Worm (Caenorhabditis elegans) whole organism, L4 larva: ENCODE results near the gene srh-169.

Source experiments
- D1046.2 ChIP-seq: fragments of 200-800 bp; sonication (Bioruptor generic); IDR thresholded peaks from 2 replicates; pipeline ENCODE4 v1.3.6; 2022; ENCODE audit warnings: missing genetic modification characterization, missing compliant biosample characterization
- F37D6.2 ChIP-seq: sonication (generic microtip); optimal IDR thresholded peaks from 2 replicates; lab custom pipeline; 2016; ENCODE audit warnings: mild to moderate bottlenecking, missing genetic modification characterization, missing compliant biosample characterization
- T20F7.1 ChIP-seq: fragments of 200-800 bp; sonication (Bioruptor generic); optimal IDR thresholded peaks from 2 replicates; lab custom pipeline; 2018; ENCODE audit warnings: mild to moderate bottlenecking, missing genetic modification characterization, missing compliant biosample characterization
- Y75B8A.6 ChIP-seq: fragments of 200-800 bp; sonication (Bioruptor generic); IDR thresholded peaks from 2 replicates; pipeline ENCODE4 v1.3.6; 2022; ENCODE audit warnings: missing genetic modification reagents, missing genetic modification characterization, missing compliant biosample characterization
- ZK546.5 ChIP-seq, 2 experiments: sonication (generic microtip); optimal IDR thresholded peaks; 2 replicates each; lab custom pipeline; 2017; ENCODE audit warnings: missing biosample characterization in 2 of 2, missing genetic modification characterization in 2 of 2
- aly-2 ChIP-seq: sonication (generic microtip); optimal IDR thresholded peaks from 2 replicates; lab custom pipeline; 2018; ENCODE audit warnings: missing biosample characterization, missing genetic modification characterization
- attf-4 ChIP-seq: sonication (generic microtip); optimal IDR thresholded peaks from 3 replicates; lab custom pipeline; 2017; ENCODE audit warnings: missing biosample characterization, missing genetic modification characterization
- ceh-20 ChIP-seq: fragments of 200-800 bp; sonication (Bioruptor generic); IDR thresholded peaks from 2 replicates; pipeline ENCODE4 v1.3.6; 2022; ENCODE audit warnings: missing genetic modification reagents, missing genetic modification characterization, missing compliant biosample characterization
- ceh-28 ChIP-seq: fragments of 150-350 bp; optimal IDR thresholded peaks from 2 replicates; lab custom pipeline; 2014; ENCODE audit warnings: missing biosample characterization, missing genetic modification reagents, missing genetic modification characterization
- ceh-32 ChIP-seq: sonication (generic microtip); optimal IDR thresholded peaks from 2 replicates; lab custom pipeline; 2016; ENCODE audit warnings: mild to moderate bottlenecking, missing genetic modification characterization, missing compliant biosample characterization; ENCODE audit not compliant: poor library complexity
- ceh-62 ChIP-seq: sonication (generic microtip); optimal IDR thresholded peaks from 2 replicates; lab custom pipeline; 2017; ENCODE audit warnings: missing biosample characterization, missing genetic modification characterization
- daf-12 ChIP-seq: fragments of 150-350 bp; optimal IDR thresholded peaks from 2 replicates; lab custom pipeline; 2014; ENCODE audit warnings: missing biosample characterization, missing genetic modification reagents, missing genetic modification characterization
- dmd-6 ChIP-seq: fragments of 200-800 bp; sonication (Bioruptor generic); IDR thresholded peaks from 2 replicates; pipeline ENCODE4 v1.3.6; 2022; ENCODE audit warnings: missing genetic modification reagents, missing genetic modification characterization, missing compliant biosample characterization
- dmd-8 ChIP-seq: fragments of 200-800 bp; sonication (Bioruptor generic); IDR thresholded peaks from 2 replicates; pipeline ENCODE4 v1.3.6; 2022; ENCODE audit warnings: missing genetic modification characterization, missing compliant biosample characterization
- fkh-10 ChIP-seq: fragments of 150-350 bp; optimal IDR thresholded peaks from 2 replicates; lab custom pipeline; 2014; ENCODE audit warnings: missing biosample characterization, missing genetic modification reagents, missing genetic modification characterization
- gei-8 ChIP-seq: fragments of 200-800 bp; sonication (Bioruptor generic); optimal IDR thresholded peaks from 2 replicates; lab custom pipeline; 2018; ENCODE audit warnings: mild to moderate bottlenecking, missing genetic modification characterization, missing compliant biosample characterization
- jun-1 ChIP-seq: fragments of 150-350 bp; optimal IDR thresholded peaks from 2 replicates; lab custom pipeline; 2014; ENCODE audit warnings: missing biosample characterization, missing genetic modification reagents, missing genetic modification characterization
- lin-15B ChIP-seq: fragments of 150-350 bp; sonication (generic microtip); optimal IDR thresholded peaks from 3 replicates; lab custom pipeline; 2014; ENCODE audit warnings: missing biosample characterization, missing genetic modification characterization
- lin-38 ChIP-seq: fragments of 200-800 bp; sonication (Bioruptor generic); IDR thresholded peaks from 2 replicates; pipeline ENCODE4 v1.3.6; 2022; ENCODE audit warnings: missing genetic modification reagents, missing genetic modification characterization, missing compliant biosample characterization
- lin-39 ChIP-seq: fragments of 150-350 bp; optimal IDR thresholded peaks from 2 replicates; lab custom pipeline; 2014; ENCODE audit warnings: missing biosample characterization, missing genetic modification reagents, missing genetic modification characterization
- madf-5 ChIP-seq, 2 experiments: fragments of 200-800 bp; sonication (Bioruptor generic); IDR thresholded peaks; 2 replicates each; pipeline ENCODE4 v1.3.6; 2022; ENCODE audit warnings: missing compliant biosample characterization in 2 of 2, missing genetic modification characterization in 2 of 2
- mxl-3 ChIP-seq: fragments of 200-800 bp; sonication (Bioruptor generic); optimal IDR thresholded peaks from 2 replicates; lab custom pipeline; 2018; ENCODE audit warnings: mild to moderate bottlenecking, missing genetic modification characterization, missing compliant biosample characterization
- nhr-102 ChIP-seq: sonication (generic microtip); optimal IDR thresholded peaks from 2 replicates; lab custom pipeline; 2016; ENCODE audit warnings: mild to moderate bottlenecking, missing genetic modification characterization, moderate library complexity, missing compliant biosample characterization
- nhr-77 ChIP-seq: fragments of 150-350 bp; optimal IDR thresholded peaks from 2 replicates; lab custom pipeline; 2014; ENCODE audit warnings: missing biosample characterization, missing genetic modification characterization
- pha-4 ChIP-seq, 2 experiments: fragments of 150-350 bp in 1 of 2; fragments of 200-800 bp in 1 of 2; sonication (Bioruptor generic) in 1 of 2; IDR thresholded peaks in 1 of 2; optimal IDR thresholded peaks in 1 of 2; 2 replicates each; pipeline versions ENCODE4 v1.3.6 to Lab custom; 2014 to 2022; ENCODE audit warnings: missing genetic modification characterization in 2 of 2, missing genetic modification reagents in 2 of 2, missing biosample characterization in 1 of 2, missing compliant biosample characterization in 1 of 2
- rbr-2 ChIP-seq: sonication (generic microtip); optimal IDR thresholded peaks from 2 replicates; lab custom pipeline; 2016; ENCODE audit warnings: missing genotype, missing genetic modification characterization, missing compliant biosample characterization
- skn-1 ChIP-seq: fragments of 150-350 bp; optimal IDR thresholded peaks from 2 replicates; lab custom pipeline; 2014; ENCODE audit warnings: missing biosample characterization, missing genetic modification characterization
- snpc-1.2 ChIP-seq: fragments of 200-800 bp; sonication (Bioruptor generic); IDR thresholded peaks from 2 replicates; pipeline ENCODE4 v1.3.6; 2022; ENCODE audit warnings: missing genetic modification reagents, missing genetic modification characterization, missing compliant biosample characterization
- spr-1 ChIP-seq: sonication (generic microtip); optimal IDR thresholded peaks from 2 replicates; lab custom pipeline; 2016; ENCODE audit warnings: mild to moderate bottlenecking, missing genetic modification characterization, missing compliant biosample characterization
- spr-3 ChIP-seq: fragments of 200-800 bp; sonication (Bioruptor generic); optimal IDR thresholded peaks from 2 replicates; lab custom pipeline; 2018; ENCODE audit warnings: mild to moderate bottlenecking, missing genetic modification characterization, missing compliant biosample characterization
- tag-97 ChIP-seq: fragments of 200-800 bp; sonication (Bioruptor generic); IDR thresholded peaks from 2 replicates; pipeline ENCODE4 v1.3.6; 2022; ENCODE audit warnings: missing genetic modification characterization, missing compliant biosample characterization
- unc-62 ChIP-seq, 3 experiments: fragments of 150-350 bp in 1 of 3; sonication (generic microtip); optimal IDR thresholded peaks in 2 of 3; peaks in 1 of 3; 1 replicate in 1 of 3; 2 replicates in 2 of 3; lab custom pipeline; 2014 to 2017; ENCODE audit warnings: missing biosample characterization in 3 of 3, missing genetic modification characterization in 3 of 3, missing genetic modification reagents in 3 of 3, missing genotype in 1 of 3
- zfp-2 ChIP-seq: sonication (generic microtip); optimal IDR thresholded peaks from 2 replicates; lab custom pipeline; 2016; ENCODE audit warnings: mild to moderate bottlenecking, missing genetic modification characterization, missing compliant biosample characterization
- zfp-3 ChIP-seq: fragments of 200-800 bp; sonication (Bioruptor generic); conservative IDR thresholded peaks from 2 replicates; pipeline ENCODE4 v1.3.6; 2022; ENCODE audit warnings: missing genetic modification reagents, missing genetic modification characterization, missing compliant biosample characterization
- zip-2 ChIP-seq: fragments of 150-350 bp; optimal IDR thresholded peaks from 2 replicates; lab custom pipeline; 2014; ENCODE audit warnings: missing biosample characterization, missing genetic modification characterization

Gene srh-169

DNA sequence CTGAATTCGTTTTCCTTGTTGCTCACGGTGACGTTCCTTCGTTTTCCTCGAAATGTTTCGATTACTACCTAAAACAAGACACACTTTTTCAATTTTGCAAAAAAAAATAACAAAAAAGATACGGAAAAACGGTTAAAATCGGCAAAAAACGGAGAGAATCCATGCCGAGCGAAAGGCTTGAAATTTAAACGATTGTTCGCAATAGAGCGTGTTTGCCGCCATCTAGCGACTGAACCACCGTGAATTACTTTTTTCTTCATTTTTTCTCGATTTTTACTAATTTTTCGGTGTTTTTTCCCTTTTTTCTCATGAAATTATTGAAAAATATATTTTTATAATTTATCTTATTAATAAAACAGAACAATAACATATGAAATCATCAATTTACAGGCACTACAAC is 18.5 kb downstream of the srh-169 start:
- peak; percentile 85 for TF ChIP-seq lin-38 (GFP tag; lab: Robert Waterston, UW)

DNA sequence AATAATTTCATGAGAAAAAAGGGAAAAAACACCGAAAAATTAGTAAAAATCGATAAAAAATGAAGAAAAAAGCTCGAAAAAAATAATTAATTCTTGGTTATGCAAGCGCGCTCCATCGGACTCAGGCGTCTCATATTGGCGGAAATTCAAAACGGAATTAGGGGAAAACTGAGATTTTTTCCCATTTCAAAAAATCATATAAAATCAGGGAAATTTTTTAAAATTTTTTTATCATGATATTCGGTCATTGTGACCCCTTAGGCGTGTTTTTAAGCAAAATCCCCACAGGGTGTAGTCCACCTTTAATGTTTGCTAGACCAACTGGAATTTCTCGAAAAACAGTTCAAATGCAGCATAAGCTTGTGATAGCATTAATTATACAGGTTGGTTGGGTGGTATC is 20.2 kb downstream of the srh-169 start:
- TF ChIP-seq lin-38 (GFP tag; lab: Robert Waterston, UW): peak; percentile 83
- TF ChIP-seq, all 104 proteins: peak for 1; not testable (repeated sequence) for 103

ce11 chrV:4073455-4073854 is 25.8 kb downstream of the srh-169 start, which contains the start of gene otpl-2:
TSS of gene otpl-2 (plus strand) at chrV:4073755.
- TF ChIP-seq rbr-2 (tag; lab: Kevin White, UChicago): no peak
- no peak for TF ChIP-seq ZK546.5 (tag; optimal IDR thresholded peaks at IDR 0.05; lab: Kevin White, UChicago)
- no peak for TF ChIP-seq gei-8 (GFP tag; lab: Kevin White, UChicago)
- no peak for TF ChIP-seq nhr-102
- no peak for TF ChIP-seq madf-5 (GFP tag; IDR thresholded peaks at IDR 0.05; lab: Robert Waterston, UW)
- no peak for TF ChIP-seq dmd-6 (GFP tag; lab: Robert Waterston, UW)
- no peak for TF ChIP-seq lin-39 (tag; lab: Kevin White, UChicago)
- no peak for TF ChIP-seq lin-15B (tag; lab: Kevin White, UChicago)
- no peak for TF ChIP-seq zip-2 (tag; lab: Kevin White, UChicago)
- no peak for TF ChIP-seq Y75B8A.6 (GFP tag; lab: Robert Waterston, UW)
- TF ChIP-seq nhr-77 (tag; lab: Kevin White, UChicago): no peak
- TF ChIP-seq jun-1 (tag; lab: Kevin White, UChicago): no peak
- no peak for TF ChIP-seq ceh-20 (GFP tag; lab: Robert Waterston, UW)
- no peak for TF ChIP-seq daf-12
- TF ChIP-seq unc-62 (GFP tag; optimal IDR thresholded peaks at IDR 0.05 in 1 of 2; lab: Kevin White, UChicago): no peak
- no peak for TF ChIP-seq unc-62 (tag; optimal IDR thresholded peaks at IDR 0.05; lab: Kevin White, UChicago)
- no peak for TF ChIP-seq spr-1
- no peak for TF ChIP-seq D1046.2 (GFP tag; lab: Robert Waterston, UW)
- TF ChIP-seq ceh-62 (tag; lab: Kevin White, UChicago): no peak

DNA sequence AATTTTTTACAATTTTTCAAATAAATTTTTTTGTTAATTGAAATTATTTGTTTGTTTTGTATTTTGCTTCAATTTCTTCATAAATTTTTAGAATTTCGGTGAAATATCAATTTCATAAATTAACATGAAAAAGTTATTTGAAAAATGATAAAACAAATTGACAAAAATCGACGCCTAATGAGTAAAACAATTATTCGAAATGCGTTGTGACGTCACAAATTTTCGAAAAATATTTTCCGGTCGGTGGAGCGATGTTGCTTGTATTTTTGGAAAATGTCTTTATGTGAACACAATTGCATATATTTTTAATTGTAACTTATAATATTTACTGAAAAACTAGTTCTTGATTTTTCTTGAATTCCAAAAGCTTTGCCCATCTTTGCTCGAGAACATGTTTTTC is 32.9 kb downstream of the srh-169 start:
- no peak for TF ChIP-seq nhr-77 (tag; lab: Kevin White, UChicago)
- TF ChIP-seq unc-62 (GFP tag; optimal IDR thresholded peaks at IDR 0.05 in 1 of 2; lab: Kevin White, UChicago): peak in 1 of 2 experiments; percentile 93
- no peak for TF ChIP-seq unc-62 (tag; optimal IDR thresholded peaks at IDR 0.05; lab: Kevin White, UChicago)

ce11 chrV:4081283-4081682 is 33.6 kb downstream of the srh-169 start, which contains the start of gene srh-211:
TSS of gene srh-211 (minus strand) at chrV:4081383.
- TF ChIP-seq zfp-3 (GFP tag; lab: Robert Waterston, UW) (no peak), skn-1 (tag; lab: Kevin White, UChicago) (no peak), fkh-10 (GFP tag; lab: Kevin White, UChicago) (no peak), ceh-28 (tag; lab: Kevin White, UChicago) (no peak), aly-2 (no peak), ceh-32 (tag; lab: Kevin White, UChicago) (no peak), lin-39 (tag; lab: Kevin White, UChicago) (no peak), attf-4 (no peak), pha-4 (GFP tag; IDR thresholded peaks at IDR 0.05; lab: Robert Waterston, UW) (no peak), pha-4 (tag; optimal IDR thresholded peaks at IDR 0.05; lab: Kevin White, UChicago) (no peak), dmd-8 (GFP tag; lab: Robert Waterston, UW) (no peak), F37D6.2 (tag; lab: Kevin White, UChicago) (no peak), lin-15B (tag; lab: Kevin White, UChicago) (no peak), mxl-3 (no peak), zfp-2 (tag; lab: Kevin White, UChicago) (no peak), T20F7.1 (GFP tag; lab: Kevin White, UChicago) (no peak), nhr-102 (no peak), snpc-1.2 (GFP tag; lab: Robert Waterston, UW) (no peak), spr-3 (GFP tag; lab: Kevin White, UChicago) (no peak), tag-97 (GFP tag; lab: Robert Waterston, UW) (no peak)
